Worm (Caenorhabditis elegans) whole organism, L4 larva: ENCODE data around the gene osta-1.
A peak's percentile ranks its signal among the peaks of the same experiment; 100 is the strongest.

ENCODE experiments used
- D1046.2 ChIP-seq: fragments of 200-800 bp; sonication (Bioruptor generic); IDR thresholded peaks from 2 replicates; pipeline ENCODE4 v1.3.6; 2022; ENCODE audit warnings: missing genetic modification characterization, missing compliant biosample characterization
- F10B5.3 ChIP-seq: sonication (generic microtip); optimal IDR thresholded peaks from 2 replicates; lab custom pipeline; 2016; ENCODE audit warnings: mild to moderate bottlenecking, missing genetic modification characterization, missing compliant biosample characterization
- F37D6.2 ChIP-seq: sonication (generic microtip); optimal IDR thresholded peaks from 2 replicates; lab custom pipeline; 2016; ENCODE audit warnings: mild to moderate bottlenecking, missing genetic modification characterization, missing compliant biosample characterization
- R02D3.7 ChIP-seq: fragments of 150-350 bp; sonication (generic microtip); optimal IDR thresholded peaks from 3 replicates; lab custom pipeline; 2014; ENCODE audit warnings: missing biosample characterization, missing genetic modification characterization
- T26A8.4 ChIP-seq: fragments of 200-800 bp; sonication (Bioruptor generic); IDR thresholded peaks from 2 replicates; pipeline ENCODE4 v1.3.6; 2022; ENCODE audit warnings: missing genetic modification characterization, missing compliant biosample characterization
- Y75B8A.6 ChIP-seq: fragments of 200-800 bp; sonication (Bioruptor generic); IDR thresholded peaks from 2 replicates; pipeline ENCODE4 v1.3.6; 2022; ENCODE audit warnings: missing genetic modification reagents, missing genetic modification characterization, missing compliant biosample characterization
- ZK546.5 ChIP-seq, 2 experiments: sonication (generic microtip); optimal IDR thresholded peaks; 2 replicates each; lab custom pipeline; 2017; ENCODE audit warnings: missing biosample characterization in 2 of 2, missing genetic modification characterization in 2 of 2
- arid-1 ChIP-seq: fragments of 200-800 bp; sonication (Bioruptor generic); conservative IDR thresholded peaks from 2 replicates; pipeline ENCODE4 v1.3.6; 2022; ENCODE audit warnings: missing genetic modification reagents, missing genetic modification characterization, missing compliant biosample characterization
- attf-4 ChIP-seq: sonication (generic microtip); optimal IDR thresholded peaks from 3 replicates; lab custom pipeline; 2017; ENCODE audit warnings: missing biosample characterization, missing genetic modification characterization
- ceh-20 ChIP-seq: fragments of 200-800 bp; sonication (Bioruptor generic); IDR thresholded peaks from 2 replicates; pipeline ENCODE4 v1.3.6; 2022; ENCODE audit warnings: missing genetic modification reagents, missing genetic modification characterization, missing compliant biosample characterization
- ceh-44 ChIP-seq: fragments of 200-800 bp; sonication (Bioruptor generic); IDR thresholded peaks from 2 replicates; pipeline ENCODE4 v1.3.6; 2022; ENCODE audit warnings: missing genetic modification reagents, missing genetic modification characterization, missing compliant biosample characterization
- ctbp-1 ChIP-seq: fragments of 200-800 bp; sonication (Bioruptor generic); IDR thresholded peaks from 2 replicates; pipeline ENCODE4 v1.3.6; 2022; ENCODE audit warnings: missing genetic modification reagents, missing genetic modification characterization, missing compliant biosample characterization
- daf-16 ChIP-seq, 3 experiments: sonication (generic microtip); optimal IDR thresholded peaks; 2 replicates each; lab custom pipeline; 2016 to 2017; ENCODE audit warnings: missing genetic modification characterization in 3 of 3, missing genetic modification reagents in 3 of 3, mild to moderate bottlenecking in 2 of 3, missing compliant biosample characterization in 2 of 3, missing biosample characterization in 1 of 3, moderate library complexity in 1 of 3
- daf-8 ChIP-seq: fragments of 200-800 bp; sonication (Bioruptor generic); IDR thresholded peaks from 2 replicates; pipeline ENCODE4 v1.3.6; 2022; ENCODE audit warnings: missing genetic modification characterization, missing compliant biosample characterization
- dmd-6 ChIP-seq: fragments of 200-800 bp; sonication (Bioruptor generic); IDR thresholded peaks from 2 replicates; pipeline ENCODE4 v1.3.6; 2022; ENCODE audit warnings: missing genetic modification reagents, missing genetic modification characterization, missing compliant biosample characterization
- dmd-8 ChIP-seq: fragments of 200-800 bp; sonication (Bioruptor generic); IDR thresholded peaks from 2 replicates; pipeline ENCODE4 v1.3.6; 2022; ENCODE audit warnings: missing genetic modification characterization, missing compliant biosample characterization
- dmd-9 ChIP-seq: fragments of 200-800 bp; sonication (Bioruptor generic); IDR thresholded peaks from 2 replicates; pipeline ENCODE4 v1.3.6; 2022; ENCODE audit warnings: missing genetic modification reagents, missing genetic modification characterization, missing compliant biosample characterization
- dpl-1 ChIP-seq: fragments of 150-350 bp; optimal IDR thresholded peaks from 2 replicates; lab custom pipeline; 2014; ENCODE audit warnings: missing biosample characterization, missing genetic modification reagents, missing genetic modification characterization
- duxl-1 ChIP-seq: sonication (generic microtip); optimal IDR thresholded peaks from 2 replicates; lab custom pipeline; 2016; ENCODE audit warnings: mild to moderate bottlenecking, missing genetic modification characterization, moderate library complexity, missing compliant biosample characterization; ENCODE audit not compliant: poor library complexity
- fkh-10 ChIP-seq: fragments of 150-350 bp; optimal IDR thresholded peaks from 2 replicates; lab custom pipeline; 2014; ENCODE audit warnings: missing biosample characterization, missing genetic modification reagents, missing genetic modification characterization
- fos-1 ChIP-seq: fragments of 150-350 bp; optimal IDR thresholded peaks from 2 replicates; lab custom pipeline; 2014; ENCODE audit warnings: missing biosample characterization, missing genetic modification characterization
- hif-1 ChIP-seq, 2 experiments: sonication (generic microtip); optimal IDR thresholded peaks; 2 replicates each; lab custom pipeline; 2016 to 2017; ENCODE audit warnings: missing compliant biosample characterization in 2 of 2, missing genetic modification characterization in 2 of 2, missing genetic modification reagents in 2 of 2, missing genotype in 2 of 2, mild to moderate bottlenecking in 1 of 2
- hlh-11 ChIP-seq: fragments of 200-800 bp; sonication (Bioruptor generic); optimal IDR thresholded peaks from 2 replicates; lab custom pipeline; 2018; ENCODE audit warnings: mild to moderate bottlenecking, missing genetic modification characterization, missing compliant biosample characterization
- hmg-1.1 ChIP-seq: fragments of 200-800 bp; sonication (Bioruptor generic); IDR thresholded peaks from 2 replicates; pipeline ENCODE4 v1.3.6; 2022; ENCODE audit warnings: missing genetic modification reagents, missing genetic modification characterization, missing compliant biosample characterization
- jun-1 ChIP-seq: fragments of 150-350 bp; optimal IDR thresholded peaks from 2 replicates; lab custom pipeline; 2014; ENCODE audit warnings: missing biosample characterization, missing genetic modification reagents, missing genetic modification characterization
- lin-13 ChIP-seq: fragments of 150-350 bp; optimal IDR thresholded peaks from 2 replicates; lab custom pipeline; 2014; ENCODE audit warnings: missing biosample characterization, missing genetic modification reagents, missing genetic modification characterization
- lsy-2 ChIP-seq, 2 experiments: fragments of 150-350 bp in 1 of 2; sonication (generic microtip) in 1 of 2; optimal IDR thresholded peaks; 2 replicates each; lab custom pipeline; 2014 to 2017; ENCODE audit warnings: missing biosample characterization in 2 of 2, missing genetic modification characterization in 2 of 2
- madf-9 ChIP-seq: fragments of 200-800 bp; sonication (Bioruptor generic); conservative IDR thresholded peaks from 2 replicates; pipeline ENCODE4 v1.3.6; 2022; ENCODE audit warnings: missing genetic modification reagents, missing genetic modification characterization, missing compliant biosample characterization
- mdl-1 ChIP-seq, 2 experiments: fragments of 150-350 bp in 1 of 2; sonication (generic microtip) in 1 of 2; optimal IDR thresholded peaks; 2 replicates each; lab custom pipeline; 2014 to 2017; ENCODE audit warnings: missing biosample characterization in 2 of 2, missing genetic modification characterization in 2 of 2
- mxl-2 ChIP-seq: fragments of 200-800 bp; sonication (Bioruptor generic); conservative IDR thresholded peaks from 2 replicates; pipeline ENCODE4 v1.3.6; 2022; ENCODE audit warnings: missing genetic modification reagents, missing genetic modification characterization, missing compliant biosample characterization
- mxl-3 ChIP-seq: fragments of 200-800 bp; sonication (Bioruptor generic); optimal IDR thresholded peaks from 2 replicates; lab custom pipeline; 2018; ENCODE audit warnings: mild to moderate bottlenecking, missing genetic modification characterization, missing compliant biosample characterization
- nhr-11 ChIP-seq: fragments of 150-350 bp; optimal IDR thresholded peaks from 2 replicates; lab custom pipeline; 2014; ENCODE audit warnings: missing biosample characterization, missing genetic modification characterization
- nhr-111 ChIP-seq: fragments of 200-800 bp; sonication (Bioruptor generic); optimal IDR thresholded peaks from 2 replicates; lab custom pipeline; 2018; ENCODE audit warnings: mild to moderate bottlenecking, missing genetic modification characterization, missing compliant biosample characterization
- nhr-25 ChIP-seq: sonication (generic microtip); optimal IDR thresholded peaks from 2 replicates; lab custom pipeline; 2017; ENCODE audit warnings: missing genetic modification characterization, mild to moderate bottlenecking, missing compliant biosample characterization, antibody characterized with exemption, moderate library complexity, borderline replicate concordance; ENCODE audit not compliant: insufficient read depth
- nhr-28 ChIP-seq: fragments of 150-350 bp; optimal IDR thresholded peaks from 2 replicates; lab custom pipeline; 2014; ENCODE audit warnings: missing biosample characterization, missing genetic modification characterization
- nhr-42 ChIP-seq: fragments of 200-800 bp; sonication (Bioruptor generic); IDR thresholded peaks from 2 replicates; pipeline ENCODE4 v1.3.6; 2022; ENCODE audit warnings: missing genetic modification characterization, missing compliant biosample characterization
- nhr-48 ChIP-seq: sonication (generic microtip); optimal IDR thresholded peaks from 2 replicates; lab custom pipeline; 2016; ENCODE audit warnings: mild to moderate bottlenecking, missing genetic modification characterization, missing compliant biosample characterization
- nhr-6 ChIP-seq: fragments of 150-350 bp; optimal IDR thresholded peaks from 2 replicates; lab custom pipeline; 2014; ENCODE audit warnings: missing biosample characterization, missing genetic modification characterization
- nhr-76 ChIP-seq: fragments of 150-350 bp; optimal IDR thresholded peaks from 2 replicates; lab custom pipeline; 2014; ENCODE audit warnings: missing biosample characterization, missing genetic modification characterization
- php-3 ChIP-seq: fragments of 200-800 bp; sonication (Bioruptor generic); IDR thresholded peaks from 2 replicates; pipeline ENCODE4 v1.3.6; 2022; ENCODE audit warnings: missing genetic modification reagents, missing genetic modification characterization, missing compliant biosample characterization
- pqm-1 ChIP-seq: sonication (generic microtip); optimal IDR thresholded peaks from 2 replicates; lab custom pipeline; 2017; ENCODE audit warnings: missing biosample characterization, missing genetic modification characterization
- rbr-2 ChIP-seq: sonication (generic microtip); optimal IDR thresholded peaks from 2 replicates; lab custom pipeline; 2016; ENCODE audit warnings: missing genotype, missing genetic modification characterization, missing compliant biosample characterization
- saeg-2 ChIP-seq: fragments of 200-800 bp; sonication (Bioruptor generic); IDR thresholded peaks from 2 replicates; pipeline ENCODE4 v1.3.6; 2022; ENCODE audit warnings: missing genetic modification reagents, missing genetic modification characterization, missing compliant biosample characterization
- skn-1 ChIP-seq: fragments of 150-350 bp; optimal IDR thresholded peaks from 2 replicates; lab custom pipeline; 2014; ENCODE audit warnings: missing biosample characterization, missing genetic modification characterization
- snpc-1.2 ChIP-seq: fragments of 200-800 bp; sonication (Bioruptor generic); IDR thresholded peaks from 2 replicates; pipeline ENCODE4 v1.3.6; 2022; ENCODE audit warnings: missing genetic modification reagents, missing genetic modification characterization, missing compliant biosample characterization
- spr-1 ChIP-seq: sonication (generic microtip); optimal IDR thresholded peaks from 2 replicates; lab custom pipeline; 2016; ENCODE audit warnings: mild to moderate bottlenecking, missing genetic modification characterization, missing compliant biosample characterization
- tra-1 ChIP-seq: fragments of 200-800 bp; sonication (Bioruptor generic); IDR thresholded peaks from 2 replicates; pipeline ENCODE4 v1.3.6; 2022; ENCODE audit warnings: missing genetic modification reagents, missing genetic modification characterization, missing compliant biosample characterization
- unc-62 ChIP-seq, 3 experiments: fragments of 150-350 bp in 1 of 3; sonication (generic microtip); optimal IDR thresholded peaks in 2 of 3; peaks in 1 of 3; 1 replicate in 1 of 3; 2 replicates in 2 of 3; lab custom pipeline; 2014 to 2017; ENCODE audit warnings: missing biosample characterization in 3 of 3, missing genetic modification characterization in 3 of 3, missing genetic modification reagents in 3 of 3, missing genotype in 1 of 3
- ztf-11 ChIP-seq: fragments of 150-350 bp; optimal IDR thresholded peaks from 2 replicates; lab custom pipeline; 2014; ENCODE audit warnings: missing biosample characterization, missing genetic modification characterization

Gene osta-1

DNA sequence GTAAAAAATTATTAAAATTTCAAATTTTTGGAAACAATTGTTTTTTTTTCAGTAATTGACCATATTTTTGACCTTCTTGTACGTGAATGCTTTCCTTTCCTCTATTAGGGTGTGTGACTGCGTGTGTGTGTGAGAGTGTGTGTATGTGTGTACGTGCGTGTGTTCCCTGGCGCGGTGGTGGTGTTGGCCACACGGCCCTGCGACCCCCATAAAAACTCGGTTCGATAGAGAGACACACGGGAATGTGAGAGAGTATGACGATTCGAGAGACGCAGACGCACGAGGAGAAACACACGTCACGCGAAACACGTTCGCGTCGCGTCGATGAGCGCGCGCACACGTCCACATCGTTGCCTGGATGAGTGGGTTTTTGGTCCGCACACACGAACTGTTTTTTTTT is 12.3 kb downstream of the osta-1 start:
- TF ChIP-seq mxl-2: no peak
- peak; percentile 64; the same call in 1 of the 2 replicates for TF ChIP-seq madf-9 (GFP tag; lab: Robert Waterston, UW)
- TF ChIP-seq nhr-42: no peak
- TF ChIP-seq hmg-1.1 (GFP tag; lab: Robert Waterston, UW): peak; percentile 83
- no peak for TF ChIP-seq skn-1
- peak; percentile 77 for TF ChIP-seq dmd-6 (GFP tag; lab: Robert Waterston, UW)
- no peak for TF ChIP-seq snpc-1.2 (GFP tag; lab: Robert Waterston, UW)
- no peak for TF ChIP-seq dmd-9 (GFP tag; lab: Robert Waterston, UW)
- TF ChIP-seq jun-1 (tag; lab: Kevin White, UChicago): no peak
- TF ChIP-seq lin-13 (GFP tag; lab: Kevin White, UChicago): peak; percentile 45
- peak in 1 of 2 experiments; percentile 30 for TF ChIP-seq daf-16 (GFP tag; optimal IDR thresholded peaks at IDR 0.05; lab: Kevin White, UChicago)
- TF ChIP-seq daf-16 (tag; optimal IDR thresholded peaks at IDR 0.05; lab: Kevin White, UChicago): peak; percentile 60
- no peak for TF ChIP-seq daf-8 (GFP tag; lab: Robert Waterston, UW)
- peak; percentile 86 for TF ChIP-seq rbr-2 (tag; lab: Kevin White, UChicago)
- peak; percentile 81 for TF ChIP-seq nhr-25 (tag; lab: Kevin White, UChicago)
- TF ChIP-seq mdl-1 (tag; optimal IDR thresholded peaks at IDR 0.05; lab: Kevin White, UChicago): peak; percentile 77 to 97
- 0 out of 2 replicates have a peak, but pooled peaks have one; percentile 50 for TF ChIP-seq Y75B8A.6
- TF ChIP-seq F37D6.2 (tag; lab: Kevin White, UChicago): peak; percentile 53
- peak; percentile 16; the same call in 1 of the 2 replicates for TF ChIP-seq ceh-44 (GFP tag; lab: Robert Waterston, UW)
- TF ChIP-seq pqm-1 (tag; lab: Kevin White, UChicago): no peak
- peak; percentile 99 for TF ChIP-seq mxl-3 (GFP tag; lab: Kevin White, UChicago)
- peak; percentile 42 to 69 for TF ChIP-seq lsy-2 (tag; optimal IDR thresholded peaks at IDR 0.05; lab: Kevin White, UChicago)
- TF ChIP-seq saeg-2 (GFP tag; lab: Robert Waterston, UW): 0 out of 2 replicates have a peak, but pooled peaks have one; percentile 53
- TF ChIP-seq dmd-8: 0 out of 2 replicates have a peak, but pooled peaks have one; percentile 18
- TF ChIP-seq duxl-1 (tag; lab: Kevin White, UChicago): peak; percentile 21
- peak; percentile 92 for TF ChIP-seq hlh-11 (tag; lab: Kevin White, UChicago)
- peak; percentile 69 for TF ChIP-seq ctbp-1
- TF ChIP-seq php-3 (GFP tag; lab: Robert Waterston, UW): peak; percentile 72
- peak; percentile 72 for TF ChIP-seq spr-1 (tag; lab: Kevin White, UChicago)
- no peak for TF ChIP-seq F10B5.3 (tag; lab: Kevin White, UChicago)
- peak; percentile 61 for TF ChIP-seq dpl-1
- TF ChIP-seq nhr-48 (tag; lab: Kevin White, UChicago): peak; percentile 75
- peak; percentile 68; the same call in 1 of the 2 replicates for TF ChIP-seq T26A8.4
- no peak for TF ChIP-seq D1046.2 (GFP tag; lab: Robert Waterston, UW)
- peak; percentile 69 for TF ChIP-seq nhr-11
- TF ChIP-seq fkh-10 (GFP tag; lab: Kevin White, UChicago): peak; percentile 28
- TF ChIP-seq R02D3.7 (tag; lab: Kevin White, UChicago): no peak
- TF ChIP-seq nhr-76 (tag; lab: Kevin White, UChicago): no peak
- peak; percentile 82; the same call in 1 of the 2 replicates for TF ChIP-seq ceh-20
- TF ChIP-seq nhr-111 (GFP tag; lab: Kevin White, UChicago): no peak
- 0 out of 2 replicates have a peak, but pooled peaks have one; percentile 52 for TF ChIP-seq tra-1 (GFP tag; lab: Robert Waterston, UW)
- TF ChIP-seq ZK546.5 (tag; optimal IDR thresholded peaks at IDR 0.05; lab: Kevin White, UChicago): no peak
- peak; percentile 91 for TF ChIP-seq nhr-28
- no peak for TF ChIP-seq fos-1
- peak; percentile 36; the same call in 1 of the 2 replicates for TF ChIP-seq arid-1 (GFP tag; lab: Robert Waterston, UW)
- peak in 1 of 2 experiments; percentile 99 for TF ChIP-seq unc-62 (GFP tag; optimal IDR thresholded peaks at IDR 0.05 in 1 of 2; lab: Kevin White, UChicago)
- TF ChIP-seq unc-62 (tag; optimal IDR thresholded peaks at IDR 0.05; lab: Kevin White, UChicago): no peak
- TF ChIP-seq ztf-11: no peak
- TF ChIP-seq hif-1 (tag; optimal IDR thresholded peaks at IDR 0.05; lab: Kevin White, UChicago): peak; percentile 43 to 97
- no peak for TF ChIP-seq attf-4 (tag; lab: Kevin White, UChicago)
- peak; percentile 48 for TF ChIP-seq nhr-6 (tag; lab: Kevin White, UChicago)
